Fruit fly (Drosophila melanogaster): ENCODE measurements around the gene CG45080.

dm6 chr3R:13293148-13293756 is 25.8 kb downstream of the CG45080 start, which contains the start of gene wntD:
- no peak for TF ChIP-seq CG8478 (optimal IDR thresholded peaks at IDR 0.05)
- no peak for TF ChIP-seq CTCF (optimal IDR thresholded peaks at IDR 0.05)
